Worm (Caenorhabditis elegans): ENCODE data around the gene ZK1307.4.

The ZK1307.4 gene

ce11 chrII:9652919-9653318, 1.3 kb upstream of the ZK1307.4 start, which contains the start of gene ZK1307.3:
TSS of gene ZK1307.3 (minus strand) at chrII:9653019.
- TF ChIP-seq tlf-1 (GFP tag; optimal IDR thresholded peaks at IDR 0.05) (no peak), tbx-9 (tag; optimal IDR thresholded peaks at IDR 0.05; ENCODE audit: borderline replicate concordance) (no peak), ceh-40 (GFP tag; IDR thresholded peaks at IDR 0.05) (no peak), snpc-4 (GFP tag; optimal IDR thresholded peaks at IDR 0.05) (no peak), snpc-4 (tag; optimal IDR thresholded peaks at IDR 0.05) (no peak), Y67H2A.10 (GFP tag; conservative IDR thresholded peaks at IDR 0.05) (no peak), sea-2 (GFP tag; IDR thresholded peaks at IDR 0.05) (no peak), madf-6 (GFP tag; IDR thresholded peaks at IDR 0.05) (no peak), lin-26 (GFP tag; IDR thresholded peaks at IDR 0.05) (no peak), rcor-1 (GFP tag; IDR thresholded peaks at IDR 0.05) (no peak), F23B12.7 (tag; optimal IDR thresholded peaks at IDR 0.05; ENCODE audit: insufficient read depth) (no peak), madf-10 (tag; optimal IDR thresholded peaks at IDR 0.05) (no peak), him-1 (tag; optimal IDR thresholded peaks at IDR 0.05) (no peak), hlh-12 (tag; optimal IDR thresholded peaks at IDR 0.05) (no peak), B0261.1 (tag; optimal IDR thresholded peaks at IDR 0.05) (no peak), ceh-58 (GFP tag; IDR thresholded peaks at IDR 0.05) (no peak), ZK185.1 (tag; optimal IDR thresholded peaks at IDR 0.05; ENCODE audit: poor library complexity, severe bottlenecking) (no peak), mes-4 (tag; optimal IDR thresholded peaks at IDR 0.05) (no peak), atf-7 (tag; optimal IDR thresholded peaks at IDR 0.05) (no peak), unc-62 (GFP tag; optimal IDR thresholded peaks at IDR 0.05) (no peak), egl-44 (GFP tag; IDR thresholded peaks at IDR 0.05) (no peak)

ce11 chrII:9649191-9649590, 2.4 kb downstream of the ZK1307.4 start, which contains the start of gene ZK1307.9:
TSS of gene ZK1307.9 (plus strand) at chrII:9649491.
- TF ChIP-seq ama-1 (optimal IDR thresholded peaks at IDR 0.05) = peak; percentile 21
- TF ChIP-seq ama-1 (GFP tag; optimal IDR thresholded peaks at IDR 0.05) = no peak
- TF ChIP-seq lin-40 (tag; optimal IDR thresholded peaks at IDR 0.05) = no peak
- TF ChIP-seq mes-4 (tag; optimal IDR thresholded peaks at IDR 0.05) = no peak
- TF ChIP-seq madf-6 (GFP tag; IDR thresholded peaks at IDR 0.05) = peak; percentile 39; the same call in 1 of the 2 replicates
- no peak for TF ChIP-seq lag-1 (GFP tag; IDR thresholded peaks at IDR 0.05)
- TF ChIP-seq hmg-1.2 (GFP tag; IDR thresholded peaks at IDR 0.05) = 0 out of 2 replicates have a peak, but pooled peaks have one; percentile 18

ce11 chrII:9646928-9647838, 4.4 kb downstream of the ZK1307.4 start, which contains the start of gene sqv-8:
TSS of gene sqv-8 (plus strand) at chrII:9646978.
- TF ChIP-seq xnd-1 (tag; optimal IDR thresholded peaks at IDR 0.05) = peak; percentile 94
- TF ChIP-seq madf-8 (GFP tag; conservative IDR thresholded peaks at IDR 0.05) = peak; percentile 76
- TF ChIP-seq efl-1 (GFP tag; optimal IDR thresholded peaks at IDR 0.05) = peak; percentile 41
- peak; percentile 65 for TF ChIP-seq nhr-80 (tag; optimal IDR thresholded peaks at IDR 0.05)
- TF ChIP-seq dox-1 (GFP tag; IDR thresholded peaks at IDR 0.05) = 0 out of 2 replicates have a peak, but pooled peaks have one; percentile 17
- TF ChIP-seq snpc-1.3 (tag; optimal IDR thresholded peaks at IDR 0.05; ENCODE audit: insufficient read depth) = peak; percentile 70
- TF ChIP-seq F33H1.4 (GFP tag; IDR thresholded peaks at IDR 0.05) = peak; percentile 94
- peak; percentile 11 for TF ChIP-seq F49E8.2 (tag; optimal IDR thresholded peaks at IDR 0.05; ENCODE audit: insufficient read depth)
- peak; percentile 27; the same call in 1 of the 2 replicates for TF ChIP-seq ceh-91 (GFP tag; IDR thresholded peaks at IDR 0.05)
- TF ChIP-seq mcd-1 (GFP tag; IDR thresholded peaks at IDR 0.05) = no peak
- TF ChIP-seq D2030.7 (GFP tag; IDR thresholded peaks at IDR 0.05) = peak; percentile 62; the same call in 1 of the 2 replicates
- TF ChIP-seq cebp-1 (GFP tag; IDR thresholded peaks at IDR 0.05) = no peak
- TF ChIP-seq cebp-1 (tag; optimal IDR thresholded peaks at IDR 0.05) = peak; percentile 77
- TF ChIP-seq lsl-1 (GFP tag; optimal IDR thresholded peaks at IDR 0.05) = peak; percentile 96
- TF ChIP-seq ceh-58 (GFP tag; IDR thresholded peaks at IDR 0.05) = no peak
- TF ChIP-seq attf-5 (GFP tag; optimal IDR thresholded peaks at IDR 0.05) = peak; percentile 20
- TF ChIP-seq Y53G8AR.9 (GFP tag; conservative IDR thresholded peaks at IDR 0.05) = no peak
- peak; percentile 12 for TF ChIP-seq F23B12.7 (tag; optimal IDR thresholded peaks at IDR 0.05; ENCODE audit: insufficient read depth)
- TF ChIP-seq ztf-25 (GFP tag; IDR thresholded peaks at IDR 0.05) = no peak
- no peak for TF ChIP-seq F37B4.10 (GFP tag; IDR thresholded peaks at IDR 0.05)
- no peak for TF ChIP-seq B0019.2 (GFP tag; conservative IDR thresholded peaks at IDR 0.05)

Data from whole organism, young adult.